Fruit fly (Drosophila melanogaster) whole organism, embryonic: ENCODE measurements around the gene Ptp36E.

ENCODE experiments used
- ATbp ChIP-seq: fragments of 200-800 bp; sonication (Bioruptor generic); optimal IDR thresholded peaks from 2 replicates; lab custom pipeline; 2017; ENCODE audit warnings: missing biosample characterization, mild to moderate bottlenecking, missing genetic modification characterization, missing genetic modification reagents
- C15 ChIP-seq: fragments of 200-800 bp; sonication (Bioruptor generic); IDR thresholded peaks from 3 replicates; pipeline ENCODE4 v1.3.6; 2022; ENCODE audit warnings: missing biosample characterization, missing genetic modification characterization
- CG1024 ChIP-seq: fragments of 200-800 bp; sonication (Bioruptor generic); IDR thresholded peaks from 2 replicates; pipeline ENCODE4 v1.3.6; 2022; ENCODE audit warnings: missing biosample characterization, missing genetic modification characterization
- CG10274 ChIP-seq: fragments of 200-800 bp; sonication (Bioruptor generic); optimal IDR thresholded peaks from 3 replicates; lab custom pipeline; 2017; ENCODE audit warnings: missing biosample characterization, mild to moderate bottlenecking, missing genetic modification characterization
- CG10431 ChIP-seq: fragments of 200-800 bp; sonication (Bioruptor generic); optimal IDR thresholded peaks from 3 replicates; lab custom pipeline; 2018; ENCODE audit warnings: missing biosample characterization, mild to moderate bottlenecking, missing genetic modification characterization
- CG11695 ChIP-seq: fragments of 200-800 bp; sonication (Bioruptor generic); IDR thresholded peaks from 3 replicates; pipeline ENCODE4 v1.3.6; 2022; ENCODE audit warnings: missing biosample characterization, missing genetic modification characterization
- CG12744 ChIP-seq: fragments of 200-800 bp; sonication (Bioruptor generic); optimal IDR thresholded peaks from 2 replicates; lab custom pipeline; 2016; ENCODE audit warnings: missing biosample characterization, missing genetic modification characterization
- CG13123 ChIP-seq: fragments of 200-800 bp; sonication (Bioruptor generic); optimal IDR thresholded peaks from 2 replicates; lab custom pipeline; 2016; ENCODE audit warnings: missing biosample characterization, missing genetic modification characterization
- CG1529 ChIP-seq: fragments of 200-800 bp; sonication (Bioruptor generic); optimal IDR thresholded peaks from 3 replicates; lab custom pipeline; 2018; ENCODE audit warnings: missing biosample characterization, missing genetic modification characterization
- CG17361 ChIP-seq: fragments of 200-800 bp; sonication (Bioruptor generic); IDR thresholded peaks from 3 replicates; pipeline ENCODE4 v1.3.6; 2022; ENCODE audit warnings: missing biosample characterization, missing genetic modification characterization
- CG17802 ChIP-seq: fragments of 200-800 bp; sonication (Bioruptor generic); optimal IDR thresholded peaks from 2 replicates; lab custom pipeline; 2018; ENCODE audit warnings: missing biosample characterization, mild to moderate bottlenecking, missing genetic modification characterization, moderate library complexity
- CG30403 ChIP-seq: fragments of 200-800 bp; sonication (Bioruptor generic); optimal IDR thresholded peaks from 3 replicates; lab custom pipeline; 2016; ENCODE audit warnings: missing biosample characterization, missing genetic modification characterization
- CG32767 ChIP-seq: fragments of 200-800 bp; sonication (Bioruptor generic); IDR thresholded peaks from 2 replicates; pipeline ENCODE4 v1.3.6; 2022; ENCODE audit warnings: missing biosample characterization, missing genetic modification characterization
- CG33557 ChIP-seq: fragments of 200-800 bp; sonication (Bioruptor generic); optimal IDR thresholded peaks from 2 replicates; lab custom pipeline; 2019; ENCODE audit warnings: missing biosample characterization, mild to moderate bottlenecking, missing genetic modification characterization, moderate library complexity
- CG4854 ChIP-seq: fragments of 200-800 bp; sonication (Bioruptor generic); optimal IDR thresholded peaks from 2 replicates; lab custom pipeline; 2016; ENCODE audit warnings: missing biosample characterization, missing genetic modification characterization, inconsistent platforms
- CG5953 ChIP-seq: fragments of 200-800 bp; sonication (Bioruptor generic); IDR thresholded peaks from 2 replicates; pipeline ENCODE4 v1.3.6; 2022; ENCODE audit warnings: missing biosample characterization, missing genetic modification characterization
- CG7271 ChIP-seq: fragments of 200-800 bp; sonication (Bioruptor generic); optimal IDR thresholded peaks from 2 replicates; lab custom pipeline; 2018; ENCODE audit warnings: missing biosample characterization, mild to moderate bottlenecking, missing genetic modification characterization, moderate library complexity
- CoRest ChIP-seq: fragments of 200-800 bp; sonication (Bioruptor generic); optimal IDR thresholded peaks from 3 replicates; lab custom pipeline; 2018; ENCODE audit warnings: missing biosample characterization, mild to moderate bottlenecking, missing genetic modification characterization, moderate library complexity
- Dbx ChIP-seq: fragments of 200-800 bp; sonication (Bioruptor generic); IDR thresholded peaks from 3 replicates; pipeline ENCODE4 v1.3.6; 2022; ENCODE audit warnings: missing biosample characterization, missing genetic modification characterization
- Dip3 ChIP-seq: fragments of 200-800 bp; sonication (Bioruptor generic); optimal IDR thresholded peaks from 3 replicates; lab custom pipeline; 2016; ENCODE audit warnings: missing biosample characterization, missing genetic modification characterization
- Doc3 ChIP-seq: fragments of 200-800 bp; sonication (Bioruptor generic); IDR thresholded peaks from 3 replicates; pipeline ENCODE4 v1.3.6; 2022; ENCODE audit warnings: missing biosample characterization, missing genetic modification characterization; ENCODE audit not compliant: partially characterized antibody
- E2f2 ChIP-seq: fragments of 200-800 bp; sonication (Bioruptor generic); IDR thresholded peaks from 2 replicates; pipeline ENCODE4 v1.3.6; 2022; ENCODE audit warnings: missing biosample characterization, missing genetic modification characterization
- Gug ChIP-seq: fragments of 200-800 bp; sonication (Bioruptor generic); IDR thresholded peaks from 4 replicates; pipeline ENCODE4 v1.3.6; 2022; ENCODE audit warnings: missing biosample characterization, missing genetic modification characterization
- Hey ChIP-seq: fragments of 200-800 bp; sonication (Bioruptor generic); optimal IDR thresholded peaks from 3 replicates; lab custom pipeline; 2018; ENCODE audit warnings: missing biosample characterization, mild to moderate bottlenecking, missing genetic modification characterization
- Hr39 ChIP-seq: fragments of >200 bp; optimal IDR thresholded peaks from 2 replicates; lab custom pipeline; 2017
- Lim3 ChIP-seq: fragments of 200-800 bp; sonication (Bioruptor generic); IDR thresholded peaks from 2 replicates; pipeline ENCODE4 v1.3.6; 2022; ENCODE audit warnings: missing biosample characterization, missing genetic modification characterization
- NC2α ChIP-seq: fragments of 200-800 bp; sonication (Bioruptor generic); optimal IDR thresholded peaks from 2 replicates; lab custom pipeline; 2016; ENCODE audit warnings: missing biosample characterization, missing genetic modification characterization
- Six4 ChIP-seq: fragments of 200-800 bp; sonication (Bioruptor generic); optimal IDR thresholded peaks from 2 replicates; lab custom pipeline; 2016; ENCODE audit warnings: missing biosample characterization, missing genetic modification characterization
- Sox100B ChIP-seq: fragments of 200-800 bp; sonication (Bioruptor generic); optimal IDR thresholded peaks from 3 replicates; lab custom pipeline; 2018; ENCODE audit warnings: missing biosample characterization, mild to moderate bottlenecking, missing genetic modification characterization
- Taf1 ChIP-seq: fragments of 200-800 bp; sonication (Bioruptor generic); IDR thresholded peaks from 2 replicates; pipeline ENCODE4 v1.3.6; 2022; ENCODE audit warnings: missing biosample characterization, missing genetic modification characterization
- ato ChIP-seq: fragments of 200-800 bp; sonication (Bioruptor generic); IDR thresholded peaks from 2 replicates; pipeline ENCODE4 v1.3.6; 2022; ENCODE audit warnings: missing biosample characterization, missing genetic modification characterization; ENCODE audit not compliant: partially characterized antibody
- bigmax ChIP-seq: fragments of 200-800 bp; sonication (Bioruptor generic); optimal IDR thresholded peaks from 2 replicates; lab custom pipeline; 2018; ENCODE audit warnings: missing biosample characterization, mild to moderate bottlenecking, missing genetic modification characterization
- br ChIP-seq: fragments of >200 bp; optimal IDR thresholded peaks from 2 replicates; lab custom pipeline; 2017
- chm ChIP-seq: fragments of 200-800 bp; sonication (Bioruptor generic); IDR thresholded peaks from 2 replicates; pipeline ENCODE4 v1.3.6; 2022; ENCODE audit warnings: missing biosample characterization, missing genetic modification characterization
- croc ChIP-seq: fragments of 200-800 bp; sonication (Bioruptor generic); conservative IDR thresholded peaks from 3 replicates; pipeline ENCODE4 v1.3.6; 2022; ENCODE audit warnings: missing biosample characterization, missing genetic modification characterization
- en ChIP-seq: fragments of 200-800 bp; sonication (Bioruptor generic); optimal IDR thresholded peaks from 2 replicates; lab custom pipeline; 2016; ENCODE audit warnings: missing biosample characterization, missing genetic modification characterization
- esg ChIP-seq: fragments of 200-800 bp; sonication (Bioruptor generic); conservative IDR thresholded peaks from 2 replicates; pipeline ENCODE4 v1.3.6; 2022; ENCODE audit warnings: missing biosample characterization, missing genetic modification characterization
- fu2 ChIP-seq: fragments of 200-800 bp; sonication (Bioruptor generic); optimal IDR thresholded peaks from 2 replicates; lab custom pipeline; 2016; ENCODE audit warnings: missing biosample characterization, missing genetic modification characterization
- grau ChIP-seq: fragments of 200-800 bp; optimal IDR thresholded peaks from 3 replicates; lab custom pipeline; 2019; ENCODE audit warnings: missing biosample characterization, mild to moderate bottlenecking, missing genetic modification characterization, moderate library complexity
- gsb-n ChIP-seq: fragments of 200-800 bp; sonication (Bioruptor generic); optimal IDR thresholded peaks from 3 replicates; lab custom pipeline; 2018; ENCODE audit warnings: missing biosample characterization, mild to moderate bottlenecking, missing genetic modification characterization
- hb ChIP-seq: fragments of 200-800 bp; sonication (Bioruptor generic); IDR thresholded peaks from 3 replicates; pipeline ENCODE4 v1.3.6; 2022; ENCODE audit warnings: missing biosample characterization, missing genetic modification characterization; ENCODE audit not compliant: partially characterized antibody
- hth ChIP-seq: fragments of >200 bp; optimal IDR thresholded peaks from 2 replicates; lab custom pipeline; 2017; ENCODE audit warnings: inconsistent platforms
- insv ChIP-seq, 2 experiments: fragments of 200-800 bp; sonication (Bioruptor generic); optimal IDR thresholded peaks; 3 replicates each; lab custom pipeline; 2016 to 2018; ENCODE audit warnings: missing biosample characterization in 2 of 2, missing genetic modification characterization in 2 of 2
- lmd ChIP-seq: fragments of 200-800 bp; sonication (Bioruptor generic); IDR thresholded peaks from 2 replicates; pipeline ENCODE4 v1.3.6; 2022; ENCODE audit warnings: missing biosample characterization, missing genetic modification characterization
- peb ChIP-seq: fragments of 200-800 bp; sonication (Bioruptor generic); IDR thresholded peaks from 2 replicates; pipeline ENCODE4 v1.3.6; 2022; ENCODE audit warnings: missing biosample characterization, missing genetic modification characterization
- pfk ChIP-seq: fragments of 200-800 bp; sonication (Bioruptor generic); optimal IDR thresholded peaks from 2 replicates; lab custom pipeline; 2018; ENCODE audit warnings: missing biosample characterization, mild to moderate bottlenecking, missing genetic modification characterization, moderate library complexity
- pita ChIP-seq: fragments of 200-800 bp; sonication (Bioruptor generic); optimal IDR thresholded peaks from 2 replicates; lab custom pipeline; 2017; ENCODE audit warnings: missing biosample characterization, mild to moderate bottlenecking, missing genetic modification characterization
- ranshi ChIP-seq: fragments of 200-800 bp; sonication (Bioruptor generic); IDR thresholded peaks from 2 replicates; pipeline ENCODE4 v1.3.6; 2022; ENCODE audit warnings: missing biosample characterization, missing genetic modification characterization
- sqz ChIP-seq: fragments of 200-800 bp; sonication (Bioruptor generic); optimal IDR thresholded peaks from 3 replicates; lab custom pipeline; 2018; ENCODE audit warnings: missing biosample characterization, mild to moderate bottlenecking, missing genetic modification characterization
- tup ChIP-seq: fragments of 200-800 bp; sonication (Bioruptor generic); optimal IDR thresholded peaks from 2 replicates; lab custom pipeline; 2016; ENCODE audit warnings: missing biosample characterization, mild to moderate bottlenecking, missing genetic modification characterization, moderate library complexity
- z ChIP-seq: fragments of 200-800 bp; sonication (Bioruptor generic); IDR thresholded peaks from 3 replicates; pipeline ENCODE4 v1.3.6; 2022; ENCODE audit warnings: missing biosample characterization, missing genetic modification characterization

Ptp36E gene

dm6 chr2L:18148552-18149219 is 36.1 kb downstream of the Ptp36E start (continued):
- TF ChIP-seq Sox100B (GFP tag; lab: Kevin White, UChicago) (peak; percentile 78), CG5953 (peak; percentile 67; the same call in 1 of the 2 replicates), NC2α (GFP tag; lab: Kevin White, UChicago) (no peak), Hey (tag; lab: Kevin White, UChicago) (peak; percentile 82), en (GFP tag; lab: Kevin White, UChicago) (no peak), Six4 (peak; percentile 3), Lim3 (GFP tag; lab: Robert Waterston, UW) (peak; percentile 19; the same call in 1 of the 2 replicates), CG1529 (peak; percentile 68), CG11695 (GFP tag; lab: Robert Waterston, UW) (no peak), gsb-n (peak; percentile 63), peb (no peak), CG10274 (peak; percentile 34), Doc3 (GFP tag; lab: Robert Waterston, UW) (no peak), CoRest (tag; lab: Kevin White, UChicago) (peak; percentile 24), br (lab: Kevin White, UChicago) (no peak), E2f2 (GFP tag; lab: Robert Waterston, UW) (peak; percentile 42; the same call in 1 of the 2 replicates), CG10431 (GFP tag; lab: Kevin White, UChicago) (peak; percentile 51), Gug (GFP tag; lab: Robert Waterston, UW) (no peak), CG33557 (GFP tag; lab: Kevin White, UChicago) (peak; percentile 81), CG17802 (tag; lab: Kevin White, UChicago) (peak; percentile 25), CG4854 (GFP tag; lab: Kevin White, UChicago) (peak; percentile 19), Dip3 (GFP tag; lab: Kevin White, UChicago) (no peak), CG1024 (GFP tag; lab: Robert Waterston, UW) (peak; percentile 62; the same call in 1 of the 2 replicates), sqz (GFP tag; lab: Kevin White, UChicago) (peak; percentile 58), esg (GFP tag; lab: Robert Waterston, UW) (no peak), ranshi (GFP tag; lab: Robert Waterston, UW) (0 out of 2 replicates have a peak, but pooled peaks have one; percentile 19), insv (GFP tag; optimal IDR thresholded peaks at IDR 0.05; lab: Kevin White, UChicago) (peak in 1 of 2 experiments; percentile 26), pfk (peak; percentile 91), Taf1 (GFP tag; lab: Robert Waterston, UW) (no peak), ATbp (peak; percentile 87), CG12744 (no peak), hb (GFP tag; lab: Robert Waterston, UW) (no peak), chm (peak; percentile 79), croc (GFP tag; lab: Robert Waterston, UW) (no peak), CG30403 (GFP tag; lab: Kevin White, UChicago) (no peak), fu2 (no peak), bigmax (GFP tag; lab: Kevin White, UChicago) (peak; percentile 46), CG13123 (GFP tag; lab: Kevin White, UChicago) (peak; percentile 51), C15 (peak; percentile 38; the same call in 1 of the 3 replicates), grau (tag; lab: Kevin White, UChicago) (peak; percentile 43), pita (GFP tag; lab: Kevin White, UChicago) (no peak), tup (peak; percentile 35), Hr39 (no peak), z (GFP tag; lab: Robert Waterston, UW) (0 out of 3 replicates have a peak, but pooled peaks have one; percentile 49), ato (no peak), CG17361 (GFP tag; lab: Robert Waterston, UW) (0 out of 3 replicates have a peak, but pooled peaks have one; percentile 28), hth (lab: Kevin White, UChicago) (no peak), lmd (GFP tag; lab: Robert Waterston, UW) (peak; percentile 6; the same call in 1 of the 2 replicates), CG32767 (GFP tag; lab: Robert Waterston, UW) (peak; percentile 45; the same call in 1 of the 2 replicates), Dbx (peak; percentile 9; the same call in 1 of the 3 replicates), CG7271 (peak; percentile 37)
